Fruit fly (Drosophila melanogaster): ENCODE measurements around the gene sim.

Gene sim

DNA sequence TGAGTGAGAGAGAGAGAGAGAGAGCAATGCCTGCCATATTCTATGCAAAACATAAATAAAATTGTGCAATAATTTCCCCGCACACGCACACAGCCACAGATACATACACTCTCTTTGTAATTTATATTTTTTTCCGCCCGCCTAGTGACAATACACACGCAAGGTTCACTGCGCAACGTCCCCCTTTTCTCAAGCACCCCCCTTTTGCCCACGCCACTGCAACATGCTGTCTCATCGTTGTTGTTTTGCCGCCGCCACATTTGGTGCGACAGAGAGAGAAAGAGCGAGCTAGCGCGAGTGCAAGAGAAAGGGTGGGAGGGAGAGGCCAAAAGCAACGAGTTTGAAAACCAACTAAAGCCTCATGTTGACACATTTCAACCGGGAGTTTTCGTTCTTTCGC lies 45.2 kb upstream of the sim start (continued):
- TF ChIP-seq CG3838 (GFP tag; optimal IDR thresholded peaks at IDR 0.05) = peak; percentile 54
- TF ChIP-seq Hey (tag; optimal IDR thresholded peaks at IDR 0.05) = peak; percentile 12
- TF ChIP-seq CG15269 (tag; optimal IDR thresholded peaks at IDR 0.05) = no peak
- TF ChIP-seq ara (GFP tag; IDR thresholded peaks at IDR 0.05) = peak; percentile 62; the same call in 1 of the 2 replicates
- peak; percentile 39 for TF ChIP-seq nerfin-1 (tag; optimal IDR thresholded peaks at IDR 0.05)
- TF ChIP-seq dysf (GFP tag; IDR thresholded peaks at IDR 0.05) = peak; percentile 77
- TF ChIP-seq mirr (GFP tag; optimal IDR thresholded peaks at IDR 0.05) = peak; percentile 3
- TF ChIP-seq Camta (GFP tag; optimal IDR thresholded peaks at IDR 0.05) = peak; percentile 58
- peak; percentile 36 for TF ChIP-seq HmgD (GFP tag; optimal IDR thresholded peaks at IDR 0.05)
- TF ChIP-seq Vsx1 (GFP tag; optimal IDR thresholded peaks at IDR 0.05) = no peak
- TF ChIP-seq CG12659 (GFP tag; optimal IDR thresholded peaks at IDR 0.05) = peak; percentile 26
- TF ChIP-seq CG12104 (GFP tag; optimal IDR thresholded peaks at IDR 0.05) = peak; percentile 27
- TF ChIP-seq CG30403 (GFP tag; optimal IDR thresholded peaks at IDR 0.05) = peak; percentile 75
- TF ChIP-seq Drgx (GFP tag; IDR thresholded peaks at IDR 0.05) = peak; percentile 84
- peak; percentile 31 for TF ChIP-seq ab (GFP tag; optimal IDR thresholded peaks at IDR 0.05)
- peak; percentile 65 for TF ChIP-seq CG7786 (GFP tag; optimal IDR thresholded peaks at IDR 0.05)
- TF ChIP-seq slou (GFP tag; optimal IDR thresholded peaks at IDR 0.05) = no peak
- peak; percentile 94 for TF ChIP-seq CG12155 (GFP tag; optimal IDR thresholded peaks at IDR 0.05)
- TF ChIP-seq sisA (GFP tag; IDR thresholded peaks at IDR 0.05) = peak; percentile 74
- peak; percentile 86 for TF ChIP-seq CG34422 (GFP tag; IDR thresholded peaks at IDR 0.05)
- no peak for TF ChIP-seq CG8281 (tag; optimal IDR thresholded peaks at IDR 0.05)
- TF ChIP-seq Fer3 (tag; optimal IDR thresholded peaks at IDR 0.05) = peak; percentile 25
- TF ChIP-seq psq (GFP tag; optimal IDR thresholded peaks at IDR 0.05) = no peak
- no peak for TF ChIP-seq CG7745 (tag; optimal IDR thresholded peaks at IDR 0.05)
- TF ChIP-seq CG10267 (tag; optimal IDR thresholded peaks at IDR 0.05) = no peak
- peak; percentile 37 for TF ChIP-seq CG15514 (GFP tag; optimal IDR thresholded peaks at IDR 0.05)
- no peak for TF ChIP-seq hkb (optimal IDR thresholded peaks at IDR 0.05)
- peak; percentile 60 for TF ChIP-seq hkb (GFP tag; IDR thresholded peaks at IDR 0.05)
- peak; percentile 51 to 75 for TF ChIP-seq Trl (optimal IDR thresholded peaks at IDR 0.05)
- peak; percentile 16 for TF ChIP-seq Trl (GFP tag; optimal IDR thresholded peaks at IDR 0.05)
- no peak for TF ChIP-seq CG7271 (tag; optimal IDR thresholded peaks at IDR 0.05)
- TF ChIP-seq CG6683 (GFP tag; optimal IDR thresholded peaks at IDR 0.05) = no peak
- no peak for TF ChIP-seq z (GFP tag; IDR thresholded peaks at IDR 0.05)
- TF ChIP-seq Taf1 (GFP tag; IDR thresholded peaks at IDR 0.05) = no peak
- no peak for TF ChIP-seq B-H2 (GFP tag; optimal IDR thresholded peaks at IDR 0.05)
- peak; percentile 51 for TF ChIP-seq CG4282 (GFP tag; optimal IDR thresholded peaks at IDR 0.05)
- peak; percentile 65 for TF ChIP-seq CG8924 (tag; optimal IDR thresholded peaks at IDR 0.05)
- TF ChIP-seq E2f2 (GFP tag; IDR thresholded peaks at IDR 0.05) = peak; percentile 45
- peak; percentile 72 for TF ChIP-seq CG10366 (GFP tag; IDR thresholded peaks at IDR 0.05)
- TF ChIP-seq CG9727 (GFP tag; optimal IDR thresholded peaks at IDR 0.05) = peak; percentile 44
- TF ChIP-seq vnd (GFP tag; IDR thresholded peaks at IDR 0.05; ENCODE audit: partially characterized antibody) = no peak
- TF ChIP-seq bsh (GFP tag; optimal IDR thresholded peaks at IDR 0.05) = peak in 1 of 2 experiments; percentile 45
- no peak for TF ChIP-seq kni (GFP tag; optimal IDR thresholded peaks at IDR 0.05)
- peak; percentile 71 for TF ChIP-seq CG11504 (tag; optimal IDR thresholded peaks at IDR 0.05)
- 0 out of 2 replicates have a peak, but pooled peaks have one; percentile 13 for TF ChIP-seq toy (GFP tag; IDR thresholded peaks at IDR 0.05)
- TF ChIP-seq amos (GFP tag; IDR thresholded peaks at IDR 0.05; ENCODE audit: partially characterized antibody) = no peak
- 0 out of 2 replicates have a peak, but pooled peaks have one; percentile 52 for TF ChIP-seq CG42726 (GFP tag; IDR thresholded peaks at IDR 0.05; ENCODE audit: partially characterized antibody)
- peak; percentile 55 for TF ChIP-seq HLH54F (GFP tag; optimal IDR thresholded peaks at IDR 0.05)
- peak; percentile 14 for TF ChIP-seq CG15696 (tag; optimal IDR thresholded peaks at IDR 0.05)
- 0 out of 2 replicates have a peak, but pooled peaks have one; percentile 31 for TF ChIP-seq CG4730 (GFP tag; IDR thresholded peaks at IDR 0.05)
- TF ChIP-seq CG1024 (GFP tag; IDR thresholded peaks at IDR 0.05) = no peak

Data from whole organism, embryonic.